Fruit fly (Drosophila melanogaster) whole organism, embryonic: ENCODE measurements around the gene CG7135.

Experiments used
- Atf6 ChIP-seq: fragments of 200-800 bp; sonication (Bioruptor generic); IDR thresholded peaks from 2 replicates; pipeline ENCODE4 v1.3.6; 2022; ENCODE audit warnings: missing biosample characterization, missing genetic modification characterization
- CG12155 ChIP-seq: fragments of 200-800 bp; sonication (Bioruptor generic); optimal IDR thresholded peaks from 3 replicates; lab custom pipeline; 2016; ENCODE audit warnings: missing biosample characterization, missing genetic modification characterization
- CG12219 ChIP-seq: fragments of 200-800 bp; sonication (Bioruptor generic); optimal IDR thresholded peaks from 3 replicates; lab custom pipeline; 2018; ENCODE audit warnings: missing biosample characterization, mild to moderate bottlenecking, missing genetic modification characterization
- CG14014 ChIP-seq: fragments of 200-800 bp; sonication (Bioruptor generic); IDR thresholded peaks from 2 replicates; pipeline ENCODE4 v1.3.6; 2022; ENCODE audit warnings: missing biosample characterization, missing genetic modification characterization
- CG15479 ChIP-seq: fragments of 200-800 bp; sonication (Bioruptor generic); optimal IDR thresholded peaks from 3 replicates; lab custom pipeline; 2019; ENCODE audit warnings: missing biosample characterization, mild to moderate bottlenecking, missing genetic modification characterization, moderate library complexity
- CG18764 ChIP-seq: fragments of 200-800 bp; sonication (Bioruptor generic); optimal IDR thresholded peaks from 3 replicates; lab custom pipeline; 2016; ENCODE audit warnings: missing biosample characterization, missing genetic modification characterization
- CG2712 ChIP-seq: fragments of 200-800 bp; optimal IDR thresholded peaks from 3 replicates; lab custom pipeline; 2019; ENCODE audit warnings: missing biosample characterization, mild to moderate bottlenecking, missing genetic modification characterization, moderate library complexity
- CG30403 ChIP-seq: fragments of 200-800 bp; sonication (Bioruptor generic); optimal IDR thresholded peaks from 3 replicates; lab custom pipeline; 2016; ENCODE audit warnings: missing biosample characterization, missing genetic modification characterization
- CG31441 ChIP-seq: fragments of 200-800 bp; sonication (Bioruptor generic); IDR thresholded peaks from 2 replicates; pipeline ENCODE4 v1.3.6; 2022; ENCODE audit warnings: missing biosample characterization, missing genetic modification characterization
- CG32767 ChIP-seq: fragments of 200-800 bp; sonication (Bioruptor generic); IDR thresholded peaks from 2 replicates; pipeline ENCODE4 v1.3.6; 2022; ENCODE audit warnings: missing biosample characterization, missing genetic modification characterization
- CG3838 ChIP-seq: fragments of 200-800 bp; sonication (Bioruptor generic); optimal IDR thresholded peaks from 3 replicates; lab custom pipeline; 2016; ENCODE audit warnings: missing biosample characterization, missing genetic modification characterization
- CG4328 ChIP-seq: fragments of 200-800 bp; sonication (Bioruptor generic); optimal IDR thresholded peaks from 3 replicates; lab custom pipeline; 2017; ENCODE audit warnings: missing biosample characterization, missing genetic modification reagents, missing genetic modification characterization
- CG6689 ChIP-seq: fragments of 200-800 bp; sonication (Bioruptor generic); IDR thresholded peaks from 2 replicates; pipeline ENCODE4 v1.3.6; 2022; ENCODE audit warnings: missing biosample characterization, missing genetic modification characterization
- CG7271 ChIP-seq: fragments of 200-800 bp; sonication (Bioruptor generic); optimal IDR thresholded peaks from 2 replicates; lab custom pipeline; 2018; ENCODE audit warnings: missing biosample characterization, mild to moderate bottlenecking, missing genetic modification characterization, moderate library complexity
- CG8478 ChIP-seq: fragments of >200 bp; optimal IDR thresholded peaks from 2 replicates; lab custom pipeline; 2018
- CG9727 ChIP-seq: fragments of 200-800 bp; sonication (Bioruptor generic); optimal IDR thresholded peaks from 3 replicates; lab custom pipeline; 2017; ENCODE audit warnings: missing biosample characterization, mild to moderate bottlenecking, missing genetic modification characterization
- CkIIα-i1 ChIP-seq: fragments of 200-800 bp; sonication (Bioruptor generic); IDR thresholded peaks from 2 replicates; pipeline ENCODE4 v1.3.6; 2022; ENCODE audit warnings: missing biosample characterization, missing genetic modification characterization
- CoRest ChIP-seq: fragments of 200-800 bp; sonication (Bioruptor generic); optimal IDR thresholded peaks from 3 replicates; lab custom pipeline; 2018; ENCODE audit warnings: missing biosample characterization, mild to moderate bottlenecking, missing genetic modification characterization, moderate library complexity
- D ChIP-seq, 2 experiments: fragments of 200-800 bp in 1 of 2; fragments of >200 bp in 1 of 2; sonication (Bioruptor generic) in 1 of 2; optimal IDR thresholded peaks; 2 replicates in 1 of 2; 3 replicates in 1 of 2; lab custom pipeline; 2017; ENCODE audit warnings: mild to moderate bottlenecking in 1 of 2, missing biosample characterization in 1 of 2, missing genetic modification characterization in 1 of 2, missing genetic modification reagents in 1 of 2
- Deaf1 ChIP-seq: fragments of 200-800 bp; optimal IDR thresholded peaks from 3 replicates; lab custom pipeline; 2019; ENCODE audit warnings: missing biosample characterization, mild to moderate bottlenecking, missing genetic modification characterization, moderate library complexity
- Drgx ChIP-seq: fragments of 200-800 bp; sonication (Bioruptor generic); IDR thresholded peaks from 2 replicates; pipeline ENCODE4 v1.3.6; 2022; ENCODE audit warnings: missing biosample characterization, missing genetic modification characterization
- E2f2 ChIP-seq: fragments of 200-800 bp; sonication (Bioruptor generic); IDR thresholded peaks from 2 replicates; pipeline ENCODE4 v1.3.6; 2022; ENCODE audit warnings: missing biosample characterization, missing genetic modification characterization
- Ets97D ChIP-seq: fragments of 200-800 bp; sonication (Bioruptor generic); optimal IDR thresholded peaks from 3 replicates; lab custom pipeline; 2016; ENCODE audit warnings: missing biosample characterization, missing genetic modification characterization
- HLH4C ChIP-seq: fragments of 200-800 bp; sonication (Bioruptor generic); IDR thresholded peaks from 3 replicates; pipeline ENCODE4 v1.3.6; 2022; ENCODE audit warnings: missing biosample characterization, missing genetic modification characterization; ENCODE audit not compliant: partially characterized antibody
- Hsf ChIP-seq: fragments of 200-800 bp; sonication (Bioruptor generic); optimal IDR thresholded peaks from 3 replicates; lab custom pipeline; 2016; ENCODE audit warnings: missing biosample characterization, missing genetic modification characterization
- Jarid2 ChIP-seq: fragments of 200-800 bp; sonication (Bioruptor generic); optimal IDR thresholded peaks from 3 replicates; lab custom pipeline; 2017; ENCODE audit warnings: mild to moderate bottlenecking, missing biosample characterization, missing genetic modification reagents, missing genetic modification characterization
- MESR4 ChIP-seq: fragments of 200-800 bp; sonication (Bioruptor generic); optimal IDR thresholded peaks from 2 replicates; lab custom pipeline; 2018; ENCODE audit warnings: missing biosample characterization, mild to moderate bottlenecking, missing genetic modification characterization, moderate library complexity
- Mes4 ChIP-seq: fragments of 200-800 bp; sonication (Bioruptor generic); optimal IDR thresholded peaks from 2 replicates; lab custom pipeline; 2016; ENCODE audit warnings: missing biosample characterization, missing genetic modification characterization
- Myb ChIP-seq: fragments of 200-800 bp; sonication (Bioruptor generic); optimal IDR thresholded peaks from 2 replicates; lab custom pipeline; 2016; ENCODE audit warnings: missing biosample characterization, missing genetic modification characterization
- NC2α ChIP-seq: fragments of 200-800 bp; sonication (Bioruptor generic); optimal IDR thresholded peaks from 2 replicates; lab custom pipeline; 2016; ENCODE audit warnings: missing biosample characterization, missing genetic modification characterization
- NC2β ChIP-seq: fragments of 200-800 bp; sonication (Bioruptor generic); optimal IDR thresholded peaks from 2 replicates; lab custom pipeline; 2016; ENCODE audit warnings: missing biosample characterization, missing genetic modification characterization
- Opbp ChIP-seq: fragments of 200-800 bp; sonication (Bioruptor generic); IDR thresholded peaks from 3 replicates; pipeline ENCODE4 v1.3.6; 2022; ENCODE audit warnings: missing biosample characterization, missing genetic modification characterization; ENCODE audit not compliant: partially characterized antibody
- Ravus ChIP-seq: fragments of 200-800 bp; sonication (Bioruptor generic); IDR thresholded peaks from 2 replicates; pipeline ENCODE4 v1.3.6; 2022; ENCODE audit warnings: missing biosample characterization, missing genetic modification characterization
- TFAM ChIP-seq: fragments of 200-800 bp; sonication (Bioruptor generic); optimal IDR thresholded peaks from 2 replicates; lab custom pipeline; 2017; ENCODE audit warnings: missing biosample characterization, missing genetic modification characterization, inconsistent platforms
- Taf1 ChIP-seq: fragments of 200-800 bp; sonication (Bioruptor generic); IDR thresholded peaks from 2 replicates; pipeline ENCODE4 v1.3.6; 2022; ENCODE audit warnings: missing biosample characterization, missing genetic modification characterization
- bab2 ChIP-seq: fragments of 200-800 bp; sonication (Bioruptor generic); optimal IDR thresholded peaks from 2 replicates; lab custom pipeline; 2016; ENCODE audit warnings: missing biosample characterization, missing genetic modification characterization
- btn ChIP-seq: fragments of 200-800 bp; sonication (Bioruptor generic); optimal IDR thresholded peaks from 2 replicates; lab custom pipeline; 2016; ENCODE audit warnings: missing biosample characterization, missing genetic modification characterization
- chif ChIP-seq, 2 experiments: fragments of 200-800 bp; sonication (Bioruptor generic); optimal IDR thresholded peaks; 3 replicates each; lab custom pipeline; 2016; ENCODE audit warnings: missing biosample characterization in 2 of 2, missing genetic modification characterization in 2 of 2
- disco-r ChIP-seq: fragments of 200-800 bp; sonication (Bioruptor generic); optimal IDR thresholded peaks from 2 replicates; lab custom pipeline; 2016; ENCODE audit warnings: missing biosample characterization, missing genetic modification characterization
- ewg ChIP-seq: fragments of 200-800 bp; sonication (Bioruptor generic); optimal IDR thresholded peaks from 3 replicates; lab custom pipeline; 2017; ENCODE audit warnings: mild to moderate bottlenecking, missing biosample characterization, missing genetic modification reagents, missing genetic modification characterization
- exex ChIP-seq: fragments of 200-800 bp; sonication (Bioruptor generic); optimal IDR thresholded peaks from 4 replicates; lab custom pipeline; 2018; ENCODE audit warnings: missing biosample characterization, mild to moderate bottlenecking, missing genetic modification characterization, moderate library complexity
- fd3F ChIP-seq: fragments of 200-800 bp; sonication (Bioruptor generic); optimal IDR thresholded peaks from 2 replicates; lab custom pipeline; 2018; ENCODE audit warnings: missing biosample characterization, mild to moderate bottlenecking, missing genetic modification characterization, moderate library complexity
- gcm2 ChIP-seq: fragments of 200-800 bp; sonication (Bioruptor generic); optimal IDR thresholded peaks from 2 replicates; lab custom pipeline; 2016; ENCODE audit warnings: missing biosample characterization, missing genetic modification characterization
- her ChIP-seq: fragments of 200-800 bp; sonication (Bioruptor generic); optimal IDR thresholded peaks from 2 replicates; lab custom pipeline; 2016; ENCODE audit warnings: missing biosample characterization, missing genetic modification characterization
- luna ChIP-seq: fragments of 200-800 bp; sonication (Bioruptor generic); optimal IDR thresholded peaks from 2 replicates; lab custom pipeline; 2016; ENCODE audit warnings: missing biosample characterization, missing genetic modification characterization
- nau ChIP-seq: fragments of 200-800 bp; sonication (Bioruptor generic); optimal IDR thresholded peaks from 3 replicates; lab custom pipeline; 2017; ENCODE audit warnings: missing biosample characterization, mild to moderate bottlenecking, missing genetic modification characterization, missing genetic modification reagents
- odd ChIP-seq: fragments of 200-800 bp; sonication (Bioruptor generic); optimal IDR thresholded peaks from 2 replicates; lab custom pipeline; 2017; ENCODE audit warnings: missing biosample characterization, mild to moderate bottlenecking, missing genetic modification characterization
- pum ChIP-seq: fragments of 200-800 bp; sonication (Bioruptor generic); optimal IDR thresholded peaks from 2 replicates; lab custom pipeline; 2016; ENCODE audit warnings: missing biosample characterization, missing genetic modification characterization
- seq ChIP-seq: fragments of 200-800 bp; sonication (Bioruptor generic); IDR thresholded peaks from 2 replicates; pipeline ENCODE4 v1.3.6; 2022; ENCODE audit warnings: missing biosample characterization, missing genetic modification characterization
- stc ChIP-seq: fragments of 200-800 bp; sonication (Bioruptor generic); IDR thresholded peaks from 2 replicates; pipeline ENCODE4 v1.3.6; 2022; ENCODE audit warnings: missing biosample characterization, missing genetic modification characterization
- z ChIP-seq: fragments of 200-800 bp; sonication (Bioruptor generic); IDR thresholded peaks from 3 replicates; pipeline ENCODE4 v1.3.6; 2022; ENCODE audit warnings: missing biosample characterization, missing genetic modification characterization

CG7135 gene

dm6 chrX:18094747-18095352 is 8.6 kb upstream of the CG7135 start (continued):
- TF ChIP-seq CG18764 (GFP tag; lab: Kevin White, UChicago) (no peak), MESR4 (GFP tag; lab: Kevin White, UChicago) (no peak), z (GFP tag; lab: Robert Waterston, UW) (no peak), TFAM (GFP tag; lab: Kevin White, UChicago) (no peak), CG12155 (GFP tag; lab: Kevin White, UChicago) (peak; percentile 22), CG6689 (no peak), CG14014 (GFP tag; lab: Robert Waterston, UW) (no peak), Mes4 (GFP tag; lab: Kevin White, UChicago) (no peak), Myb (no peak), CG2712 (tag; lab: Kevin White, UChicago) (no peak), CG32767 (no peak), Atf6 (GFP tag; lab: Robert Waterston, UW) (no peak), chif (GFP tag; optimal IDR thresholded peaks at IDR 0.05; lab: Kevin White, UChicago) (no peak), CG31441 (0 out of 2 replicates have a peak, but pooled peaks have one; percentile 25), CG4328 (GFP tag; lab: Kevin White, UChicago) (no peak), stc (GFP tag; lab: Robert Waterston, UW) (no peak), Hsf (GFP tag; lab: Kevin White, UChicago) (no peak), Ravus (no peak), her (GFP tag; lab: Kevin White, UChicago) (no peak), CG7271 (tag; lab: Kevin White, UChicago) (no peak), CG3838 (GFP tag; lab: Kevin White, UChicago) (no peak), CoRest (tag; lab: Kevin White, UChicago) (peak; percentile 44), Taf1 (GFP tag; lab: Robert Waterston, UW) (no peak; the same call in 1 of the 2 replicates), E2f2 (GFP tag; lab: Robert Waterston, UW) (peak; percentile 35; the same call in 1 of the 2 replicates), Drgx (no peak), btn (GFP tag; lab: Kevin White, UChicago) (no peak), NC2α (GFP tag; lab: Kevin White, UChicago) (no peak), CG30403 (peak; percentile 41), fd3F (GFP tag; lab: Kevin White, UChicago) (peak; percentile 47), Deaf1 (no peak), exex (tag; lab: Kevin White, UChicago) (peak; percentile 59), gcm2 (GFP tag; lab: Kevin White, UChicago) (no peak), Opbp (GFP tag; lab: Robert Waterston, UW) (no peak), luna (GFP tag; lab: Kevin White, UChicago) (no peak), nau (GFP tag; lab: Kevin White, UChicago) (no peak), Ets97D (GFP tag; lab: Kevin White, UChicago) (no peak), NC2β (GFP tag; lab: Kevin White, UChicago) (no peak), CG9727 (GFP tag; lab: Kevin White, UChicago) (peak; percentile 40), CkIIα-i1 (no peak), disco-r (no peak), odd (no peak), CG15479 (GFP tag; lab: Kevin White, UChicago) (no peak), pum (GFP tag; lab: Kevin White, UChicago) (no peak), CG12219 (GFP tag; lab: Kevin White, UChicago) (no peak), bab2 (no peak), seq (no peak), HLH4C (GFP tag; lab: Robert Waterston, UW) (no peak), CG8478 (lab: Kevin White, UChicago) (no peak), D (optimal IDR thresholded peaks at IDR 0.05; lab: Kevin White, UChicago) (no peak), D (GFP tag; optimal IDR thresholded peaks at IDR 0.05; lab: Kevin White, UChicago) (no peak), Jarid2 (no peak), ewg (GFP tag; lab: Kevin White, UChicago) (no peak)
